Worm (Caenorhabditis elegans) whole organism, young adult: ENCODE data around the gene K06A4.10.

ENCODE experiments used
- B0261.1 ChIP-seq: sonication (generic microtip); optimal IDR thresholded peaks from 2 replicates; lab custom pipeline; 2016; ENCODE audit warnings: mild to moderate bottlenecking, missing genetic modification characterization, moderate library complexity, missing compliant biosample characterization
- F52B5.7 ChIP-seq: sonication (generic microtip); optimal IDR thresholded peaks from 2 replicates; lab custom pipeline; 2016; ENCODE audit warnings: mild to moderate bottlenecking, missing genetic modification characterization, missing compliant biosample characterization
- K11D2.4 ChIP-seq: fragments of 200-800 bp; sonication (Bioruptor generic); IDR thresholded peaks from 2 replicates; pipeline ENCODE4 v1.3.6; 2022; ENCODE audit warnings: missing genetic modification reagents, missing genetic modification characterization, missing compliant biosample characterization
- egrh-3 ChIP-seq: fragments of 200-800 bp; sonication (Bioruptor generic); IDR thresholded peaks from 2 replicates; pipeline ENCODE4 v1.3.6; 2022; ENCODE audit warnings: missing genetic modification reagents, missing genetic modification characterization, missing compliant biosample characterization
- gei-17 ChIP-seq: fragments of 200-800 bp; sonication (Bioruptor generic); optimal IDR thresholded peaks from 2 replicates; lab custom pipeline; 2018; ENCODE audit warnings: mild to moderate bottlenecking, missing genetic modification characterization, missing compliant biosample characterization
- let-607 ChIP-seq, 2 experiments: fragments of 200-800 bp in 1 of 2; sonication (Bioruptor generic) in 1 of 2; sonication (generic microtip) in 1 of 2; optimal IDR thresholded peaks; 2 replicates each; lab custom pipeline; 2016 to 2018; ENCODE audit warnings: mild to moderate bottlenecking in 2 of 2, missing compliant biosample characterization in 2 of 2, missing genetic modification characterization in 2 of 2, moderate library complexity in 2 of 2, missing genotype in 1 of 2
- nfya-1 ChIP-seq: sonication (generic microtip); optimal IDR thresholded peaks from 2 replicates; lab custom pipeline; 2017; ENCODE audit warnings: antibody characterized with exemption, missing compliant biosample characterization, missing genetic modification characterization, borderline replicate concordance; ENCODE audit not compliant: insufficient read depth
- repo-1 ChIP-seq: sonication (generic microtip); optimal IDR thresholded peaks from 2 replicates; lab custom pipeline; 2017; ENCODE audit warnings: mild to moderate bottlenecking, missing genetic modification characterization, missing compliant biosample characterization
- snpc-4 ChIP-seq, 5 experiments: fragments of 150-350 bp in 1 of 5; sonication (generic microtip) in 4 of 5; optimal IDR thresholded peaks; 2 replicates each; lab custom pipeline; 2014 to 2018; ENCODE audit warnings: missing genetic modification characterization in 5 of 5, missing biosample characterization in 3 of 5, antibody characterized with exemption in 2 of 5, mild to moderate bottlenecking in 2 of 5, missing compliant biosample characterization in 2 of 5, missing genotype in 2 of 5, moderate library complexity in 2 of 5, missing genetic modification reagents in 1 of 5
- unc-62 ChIP-seq: fragments of 150-350 bp; optimal IDR thresholded peaks from 2 replicates; lab custom pipeline; 2014; ENCODE audit warnings: missing biosample characterization, missing genetic modification reagents, missing genetic modification characterization
- zfh-2 ChIP-seq: fragments of 200-800 bp; sonication (Bioruptor generic); conservative IDR thresholded peaks from 2 replicates; pipeline ENCODE4 v1.3.6; 2022; ENCODE audit warnings: missing genetic modification reagents, missing genetic modification characterization, missing compliant biosample characterization
- ztf-25 ChIP-seq: fragments of 200-800 bp; sonication (Bioruptor generic); IDR thresholded peaks from 2 replicates; pipeline ENCODE4 v1.3.6; 2022; ENCODE audit warnings: missing genetic modification reagents, missing genetic modification characterization, missing compliant biosample characterization

DNA sequence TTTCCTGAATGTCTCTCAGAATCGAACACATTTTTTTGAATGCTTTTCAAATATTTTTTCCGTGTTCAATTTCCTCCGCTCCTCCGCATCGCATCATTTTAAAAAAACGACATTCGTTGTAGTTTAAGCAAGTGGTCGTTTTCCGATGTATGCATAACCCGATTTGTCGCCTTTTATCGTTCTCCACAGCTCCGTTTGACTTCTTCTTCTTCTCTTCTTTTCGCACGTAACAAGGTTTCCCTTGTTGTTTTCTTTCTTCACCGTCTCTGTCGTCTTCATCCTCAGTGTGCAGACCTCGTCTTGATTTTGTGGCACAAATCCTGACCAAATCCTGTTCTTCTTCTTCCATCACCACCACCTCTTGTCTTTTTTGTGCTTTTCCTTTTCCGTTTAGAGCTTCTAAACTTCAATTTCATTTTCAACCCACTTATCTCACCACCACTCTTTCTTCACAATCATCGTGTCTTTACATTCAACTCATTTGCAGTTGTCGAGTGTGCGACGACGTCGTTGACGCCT lies 5.8 kb downstream of the K06A4.10 start, which contains the start of gene K06A4.2:
- TF ChIP-seq ztf-25 (GFP tag; lab: Robert Waterston, UW), result no peak
- no peak for TF ChIP-seq B0261.1 (tag; lab: Kevin White, UChicago)
- no peak for TF ChIP-seq nfya-1 (tag; lab: Kevin White, UChicago)
- TF ChIP-seq gei-17 (GFP tag; lab: Kevin White, UChicago), result no peak
- TF ChIP-seq egrh-3 (GFP tag; lab: Robert Waterston, UW), result no peak
- no peak for TF ChIP-seq K11D2.4 (GFP tag; lab: Robert Waterston, UW)
- TF ChIP-seq F52B5.7 (tag; lab: Kevin White, UChicago), result no peak
- TF ChIP-seq zfh-2 (GFP tag; lab: Robert Waterston, UW), result no peak
- no peak for TF ChIP-seq let-607 (tag; optimal IDR thresholded peaks at IDR 0.05; lab: Kevin White, UChicago)
- no peak for TF ChIP-seq unc-62 (GFP tag; lab: Kevin White, UChicago)
- no peak for TF ChIP-seq repo-1 (tag; lab: Kevin White, UChicago)
- TF ChIP-seq snpc-4 (GFP tag; optimal IDR thresholded peaks at IDR 0.05; lab: Kevin White, UChicago), result no peak
- TF ChIP-seq snpc-4 (tag; optimal IDR thresholded peaks at IDR 0.05; lab: Kevin White, UChicago), result no peak
